Fruit fly (Drosophila melanogaster) whole organism, embryonic: Measurements from ENCODE around the gene CG31231.

Experiments
- Atf3 ChIP-seq: fragments of 200-800 bp; sonication (Bioruptor generic); optimal IDR thresholded peaks from 3 replicates; lab custom pipeline; 2016; ENCODE audit warnings: missing biosample characterization, missing genetic modification characterization
- CG10274 ChIP-seq: fragments of 200-800 bp; sonication (Bioruptor generic); optimal IDR thresholded peaks from 3 replicates; lab custom pipeline; 2017; ENCODE audit warnings: missing biosample characterization, mild to moderate bottlenecking, missing genetic modification characterization
- CG10366 ChIP-seq: fragments of 200-800 bp; sonication (Bioruptor generic); IDR thresholded peaks from 2 replicates; pipeline ENCODE4 v1.3.6; 2022; ENCODE audit warnings: missing biosample characterization, missing genetic modification characterization
- CG11696 ChIP-seq: fragments of 200-800 bp; sonication (Bioruptor generic); IDR thresholded peaks from 2 replicates; pipeline ENCODE4 v1.3.6; 2022; ENCODE audit warnings: missing biosample characterization, missing genetic modification characterization
- CG12659 ChIP-seq: fragments of 200-800 bp; sonication (Bioruptor generic); optimal IDR thresholded peaks from 3 replicates; lab custom pipeline; 2017; ENCODE audit warnings: mild to moderate bottlenecking, missing biosample characterization, missing genetic modification reagents, missing genetic modification characterization
- CG14441 ChIP-seq: fragments of 200-800 bp; sonication (Bioruptor generic); IDR thresholded peaks from 2 replicates; pipeline ENCODE4 v1.3.6; 2022; ENCODE audit warnings: missing biosample characterization, missing genetic modification characterization
- CG14710 ChIP-seq: fragments of 200-800 bp; sonication (Bioruptor generic); optimal IDR thresholded peaks from 3 replicates; lab custom pipeline; 2019; ENCODE audit warnings: missing biosample characterization, mild to moderate bottlenecking, missing genetic modification characterization, moderate library complexity
- CG17186 ChIP-seq: fragments of 200-800 bp; sonication (Bioruptor generic); optimal IDR thresholded peaks from 3 replicates; lab custom pipeline; 2017; ENCODE audit warnings: missing biosample characterization, missing genetic modification reagents, missing genetic modification characterization
- CG17361 ChIP-seq: fragments of 200-800 bp; sonication (Bioruptor generic); IDR thresholded peaks from 3 replicates; pipeline ENCODE4 v1.3.6; 2022; ENCODE audit warnings: missing biosample characterization, missing genetic modification characterization
- CG17912 ChIP-seq: fragments of 200-800 bp; sonication (Bioruptor generic); optimal IDR thresholded peaks from 2 replicates; lab custom pipeline; 2018; ENCODE audit warnings: missing biosample characterization, mild to moderate bottlenecking, missing genetic modification characterization
- CG2120 ChIP-seq: fragments of 200-800 bp; sonication (Bioruptor generic); optimal IDR thresholded peaks from 3 replicates; lab custom pipeline; 2016; ENCODE audit warnings: missing biosample characterization, missing genetic modification characterization
- CG4404 ChIP-seq: fragments of 200-800 bp; sonication (Bioruptor generic); IDR thresholded peaks from 2 replicates; pipeline ENCODE4 v1.3.6; 2022; ENCODE audit warnings: missing biosample characterization, missing genetic modification characterization
- CG4854 ChIP-seq: fragments of 200-800 bp; sonication (Bioruptor generic); optimal IDR thresholded peaks from 2 replicates; lab custom pipeline; 2016; ENCODE audit warnings: missing biosample characterization, missing genetic modification characterization, inconsistent platforms
- CG8388 ChIP-seq: fragments of 200-800 bp; sonication (Bioruptor generic); optimal IDR thresholded peaks from 2 replicates; lab custom pipeline; 2019; ENCODE audit warnings: missing biosample characterization, mild to moderate bottlenecking, missing genetic modification characterization, moderate library complexity
- CG9437 ChIP-seq: fragments of 200-800 bp; sonication (Bioruptor generic); optimal IDR thresholded peaks from 2 replicates; lab custom pipeline; 2018; ENCODE audit warnings: missing biosample characterization, mild to moderate bottlenecking, missing genetic modification characterization
- CG9609 ChIP-seq: fragments of 200-800 bp; sonication (Bioruptor generic); optimal IDR thresholded peaks from 3 replicates; lab custom pipeline; 2016; ENCODE audit warnings: missing biosample characterization, missing genetic modification characterization
- D ChIP-seq, 2 experiments: fragments of 200-800 bp in 1 of 2; fragments of >200 bp in 1 of 2; sonication (Bioruptor generic) in 1 of 2; optimal IDR thresholded peaks; 2 replicates in 1 of 2; 3 replicates in 1 of 2; lab custom pipeline; 2017; ENCODE audit warnings: mild to moderate bottlenecking in 1 of 2, missing biosample characterization in 1 of 2, missing genetic modification characterization in 1 of 2, missing genetic modification reagents in 1 of 2
- Ets65A ChIP-seq: fragments of 200-800 bp; sonication (Bioruptor generic); peaks from one replicate; lab custom pipeline; 2016; ENCODE audit warnings: missing biosample characterization, missing genetic modification characterization
- H15 ChIP-seq: fragments of 200-800 bp; sonication (Bioruptor generic); IDR thresholded peaks from 3 replicates; pipeline ENCODE4 v1.3.6; 2022; ENCODE audit warnings: missing biosample characterization, missing genetic modification characterization
- HHEX ChIP-seq: fragments of 200-800 bp; sonication (Bioruptor generic); optimal IDR thresholded peaks from 3 replicates; lab custom pipeline; 2017; ENCODE audit warnings: missing biosample characterization, mild to moderate bottlenecking, missing genetic modification characterization, missing genetic modification reagents
- Hand ChIP-seq: fragments of 200-800 bp; sonication (Bioruptor generic); optimal IDR thresholded peaks from 2 replicates; lab custom pipeline; 2017; ENCODE audit warnings: mild to moderate bottlenecking, missing biosample characterization, missing genetic modification reagents, missing genetic modification characterization
- Ptx1 ChIP-seq: fragments of 200-800 bp; sonication (Bioruptor generic); IDR thresholded peaks from 2 replicates; pipeline ENCODE4 v1.3.6; 2022; ENCODE audit warnings: missing biosample characterization, missing genetic modification characterization
- Rfx ChIP-seq: fragments of 200-800 bp; sonication (Bioruptor generic); IDR thresholded peaks from 2 replicates; pipeline ENCODE4 v1.3.6; 2022; ENCODE audit warnings: missing biosample characterization, missing genetic modification characterization
- Sox100B ChIP-seq: fragments of 200-800 bp; sonication (Bioruptor generic); optimal IDR thresholded peaks from 3 replicates; lab custom pipeline; 2018; ENCODE audit warnings: missing biosample characterization, mild to moderate bottlenecking, missing genetic modification characterization
- Ssrp ChIP-seq: fragments of 200-800 bp; sonication (Bioruptor generic); optimal IDR thresholded peaks from 2 replicates; lab custom pipeline; 2018; ENCODE audit warnings: missing biosample characterization, mild to moderate bottlenecking, missing genetic modification characterization, moderate library complexity
- Stat92E ChIP-seq, 3 experiments: fragments of >200 bp in 2 of 3; fragments of 200-800 bp in 1 of 3; sonication (Bioruptor generic) in 1 of 3; optimal IDR thresholded peaks; 2 replicates each; lab custom pipeline; 2017 to 2019; ENCODE audit warnings: missing biosample characterization in 3 of 3, missing genetic modification characterization in 3 of 3, mild to moderate bottlenecking in 1 of 3, moderate library complexity in 1 of 3
- Trl ChIP-seq, 3 experiments: fragments of >200 bp in 2 of 3; fragments of 200-800 bp in 1 of 3; sonication (Bioruptor generic) in 1 of 3; optimal IDR thresholded peaks; 2 replicates in 1 of 3; 3 replicates in 2 of 3; lab custom pipeline; 2016 to 2017; ENCODE audit warnings: missing biosample characterization in 1 of 3, missing genetic modification characterization in 1 of 3
- btn ChIP-seq: fragments of 200-800 bp; sonication (Bioruptor generic); optimal IDR thresholded peaks from 2 replicates; lab custom pipeline; 2016; ENCODE audit warnings: missing biosample characterization, missing genetic modification characterization
- chn ChIP-seq: fragments of 200-800 bp; sonication (Bioruptor generic); optimal IDR thresholded peaks from 2 replicates; lab custom pipeline; 2016; ENCODE audit warnings: missing biosample characterization, missing genetic modification characterization
- ci ChIP-seq: fragments of 200-800 bp; sonication (Bioruptor generic); IDR thresholded peaks from 3 replicates; pipeline ENCODE4 v1.3.6; 2022; ENCODE audit warnings: missing biosample characterization, missing genetic modification characterization
- crp ChIP-seq, 2 experiments: fragments of 200-800 bp; sonication (Bioruptor generic); optimal IDR thresholded peaks; 2 replicates in 1 of 2; 3 replicates in 1 of 2; lab custom pipeline; 2017; ENCODE audit warnings: missing biosample characterization in 2 of 2, missing genetic modification characterization in 2 of 2, mild to moderate bottlenecking in 1 of 2, moderate library complexity in 1 of 2
- dimm ChIP-seq: fragments of 200-800 bp; sonication (Bioruptor generic); IDR thresholded peaks from 2 replicates; pipeline ENCODE4 v1.3.6; 2022; ENCODE audit warnings: missing biosample characterization, missing genetic modification characterization
- exex ChIP-seq: fragments of 200-800 bp; sonication (Bioruptor generic); optimal IDR thresholded peaks from 4 replicates; lab custom pipeline; 2018; ENCODE audit warnings: missing biosample characterization, mild to moderate bottlenecking, missing genetic modification characterization, moderate library complexity
- fd64A ChIP-seq: fragments of 200-800 bp; sonication (Bioruptor generic); optimal IDR thresholded peaks from 3 replicates; lab custom pipeline; 2018; ENCODE audit warnings: missing biosample characterization, mild to moderate bottlenecking, missing genetic modification characterization
- fd96Cb ChIP-seq: fragments of 200-800 bp; sonication (Bioruptor generic); optimal IDR thresholded peaks from 2 replicates; lab custom pipeline; 2018; ENCODE audit warnings: missing biosample characterization, mild to moderate bottlenecking, missing genetic modification characterization, moderate library complexity
- ftz-f1 ChIP-seq: fragments of 200-800 bp; sonication (Bioruptor generic); optimal IDR thresholded peaks from 2 replicates; lab custom pipeline; 2016; ENCODE audit warnings: missing biosample characterization, missing genetic modification characterization
- h ChIP-seq: fragments of >200 bp; optimal IDR thresholded peaks from 2 replicates; lab custom pipeline; 2017
- lab ChIP-seq: fragments of 200-800 bp; sonication (Bioruptor generic); optimal IDR thresholded peaks from 3 replicates; lab custom pipeline; 2017; ENCODE audit warnings: missing biosample characterization, missing genetic modification characterization, mild to moderate bottlenecking, moderate library complexity, missing genetic modification reagents
- onecut ChIP-seq: fragments of 200-800 bp; sonication (Bioruptor generic); IDR thresholded peaks from 2 replicates; pipeline ENCODE4 v1.3.6; 2022; ENCODE audit warnings: missing biosample characterization, missing genetic modification characterization
- slbo ChIP-seq: fragments of 200-800 bp; sonication (Bioruptor generic); IDR thresholded peaks from 2 replicates; pipeline ENCODE4 v1.3.6; 2022; ENCODE audit warnings: missing biosample characterization, missing genetic modification characterization
- ssp ChIP-seq: fragments of 200-800 bp; sonication (Bioruptor generic); IDR thresholded peaks from 2 replicates; pipeline ENCODE4 v1.3.6; 2022; ENCODE audit warnings: missing biosample characterization, missing genetic modification characterization
- stc ChIP-seq: fragments of 200-800 bp; sonication (Bioruptor generic); IDR thresholded peaks from 2 replicates; pipeline ENCODE4 v1.3.6; 2022; ENCODE audit warnings: missing biosample characterization, missing genetic modification characterization
- tin ChIP-seq: fragments of 200-800 bp; sonication (Bioruptor generic); optimal IDR thresholded peaks from 3 replicates; lab custom pipeline; 2016; ENCODE audit warnings: missing biosample characterization, missing genetic modification characterization
- vvl ChIP-seq: fragments of 200-800 bp; sonication (Bioruptor generic); IDR thresholded peaks from 2 replicates; pipeline ENCODE4 v1.3.6; 2022; ENCODE audit warnings: missing biosample characterization, missing genetic modification characterization
- zen ChIP-seq: fragments of 200-800 bp; sonication (Bioruptor generic); optimal IDR thresholded peaks from 3 replicates; lab custom pipeline; 2018; ENCODE audit warnings: missing biosample characterization, mild to moderate bottlenecking, missing genetic modification characterization, moderate library complexity
- zen2 ChIP-seq: fragments of 200-800 bp; sonication (Bioruptor generic); IDR thresholded peaks from 3 replicates; pipeline ENCODE4 v1.3.6; 2022; ENCODE audit warnings: missing biosample characterization, missing genetic modification characterization; ENCODE audit not compliant: partially characterized antibody
- zf30C ChIP-seq: fragments of 200-800 bp; sonication (Bioruptor generic); optimal IDR thresholded peaks from 3 replicates; lab custom pipeline; 2018; ENCODE audit warnings: missing biosample characterization, mild to moderate bottlenecking, missing genetic modification characterization

CG31231 gene

dm6 chr3R:18658380-18658944, 6.7 kb upstream of the CG31231 start:
- TF ChIP-seq Sox100B (GFP tag; lab: Kevin White, UChicago) (no peak), onecut (GFP tag; lab: Robert Waterston, UW) (peak; percentile 78), Trl (optimal IDR thresholded peaks at IDR 0.05; lab: Kevin White, UChicago) (peak; percentile 73 to 78), Trl (GFP tag; optimal IDR thresholded peaks at IDR 0.05; lab: Kevin White, UChicago) (no peak), D (optimal IDR thresholded peaks at IDR 0.05; lab: Kevin White, UChicago) (peak; percentile 4), D (GFP tag; optimal IDR thresholded peaks at IDR 0.05; lab: Kevin White, UChicago) (no peak), vvl (GFP tag; lab: Robert Waterston, UW) (peak; percentile 40; the same call in 1 of the 2 replicates), Ets65A (peak; percentile 72), stc (GFP tag; lab: Robert Waterston, UW) (no peak), Stat92E (GFP tag; optimal IDR thresholded peaks at IDR 0.05; lab: Kevin White, UChicago) (no peak), CG11696 (GFP tag; lab: Robert Waterston, UW) (0 out of 2 replicates have a peak, but pooled peaks have one; percentile 7), ci (GFP tag; lab: Robert Waterston, UW) (0 out of 3 replicates have a peak, but pooled peaks have one; percentile 34), CG9437 (GFP tag; lab: Kevin White, UChicago) (no peak), fd96Cb (tag; lab: Kevin White, UChicago) (no peak), zf30C (peak; percentile 48), CG14710 (tag; lab: Kevin White, UChicago) (peak; percentile 92), Ptx1 (GFP tag; lab: Robert Waterston, UW) (no peak)

- peak; percentile 85 for TF ChIP-seq HHEX (GFP tag; lab: Kevin White, UChicago)
- TF ChIP-seq CG2120: peak; percentile 95
- TF ChIP-seq btn (GFP tag; lab: Kevin White, UChicago): peak; percentile 79
- peak; percentile 77 for TF ChIP-seq ssp (GFP tag; lab: Robert Waterston, UW)
- TF ChIP-seq CG4854 (GFP tag; lab: Kevin White, UChicago): peak; percentile 85
- peak; percentile 90 for TF ChIP-seq lab (GFP tag; lab: Kevin White, UChicago)
- TF ChIP-seq tin (GFP tag; lab: Kevin White, UChicago): peak; percentile 87
- TF ChIP-seq fd64A (GFP tag; lab: Kevin White, UChicago): peak; percentile 60
- no peak for TF ChIP-seq zen2
- TF ChIP-seq CG4404 (GFP tag; lab: Robert Waterston, UW): peak; percentile 74
- peak; percentile 84 for TF ChIP-seq zen (tag; lab: Kevin White, UChicago)
- TF ChIP-seq ftz-f1 (GFP tag; lab: Kevin White, UChicago): peak; percentile 89
- TF ChIP-seq slbo (GFP tag; lab: Robert Waterston, UW): peak; percentile 94
- no peak for TF ChIP-seq CG17912 (GFP tag; lab: Kevin White, UChicago)
- TF ChIP-seq CG10274 (GFP tag; lab: Kevin White, UChicago): peak; percentile 49
- no peak for TF ChIP-seq h (lab: Kevin White, UChicago)
- peak; percentile 85 for TF ChIP-seq CG14441 (GFP tag; lab: Robert Waterston, UW)
- TF ChIP-seq Hand (GFP tag; lab: Kevin White, UChicago): no peak
- TF ChIP-seq CG17361 (GFP tag; lab: Robert Waterston, UW): peak; percentile 87
- TF ChIP-seq dimm: peak; percentile 46; the same call in 1 of the 2 replicates
- peak; percentile 50 for TF ChIP-seq exex (tag; lab: Kevin White, UChicago)
- TF ChIP-seq crp (GFP tag; optimal IDR thresholded peaks at IDR 0.05; lab: Kevin White, UChicago): peak in 1 of 2 experiments; percentile 63
- TF ChIP-seq CG9609 (GFP tag; lab: Kevin White, UChicago): peak; percentile 83
- TF ChIP-seq CG17186 (GFP tag; lab: Kevin White, UChicago): peak; percentile 66
- peak; percentile 91 for TF ChIP-seq chn (GFP tag; lab: Kevin White, UChicago)
- TF ChIP-seq Atf3 (GFP tag; lab: Kevin White, UChicago): peak; percentile 82
- peak; percentile 87 for TF ChIP-seq Rfx (GFP tag; lab: Robert Waterston, UW)
- peak; percentile 81 for TF ChIP-seq H15 (GFP tag; lab: Robert Waterston, UW)
- TF ChIP-seq CG12659 (GFP tag; lab: Kevin White, UChicago): peak; percentile 90
- peak; percentile 80 for TF ChIP-seq Ssrp (tag; lab: Kevin White, UChicago)
- TF ChIP-seq CG8388 (GFP tag; lab: Kevin White, UChicago): peak; percentile 75
- peak; percentile 83 for TF ChIP-seq CG10366 (GFP tag; lab: Robert Waterston, UW)
Measured at dm6 chr3R:18658945-18659642, 6.1 kb upstream of the CG31231 start, which contains the start of the genes CG31224 and CstF64. CG31224 (minus strand) TSS chr3R:18659309. CstF64 (plus strand) TSS chr3R:18659618.
